Fruit fly (Drosophila melanogaster) whole organism, larva: ENCODE results near the gene CG6041.

Source experiments
- noc ChIP-seq: fragments of 200-800 bp; sonication (Bioruptor generic); optimal IDR thresholded peaks from 3 replicates; lab custom pipeline; 2019; ENCODE audit warnings: missing biosample characterization, mild to moderate bottlenecking, missing genetic modification characterization, moderate library complexity

Gene CG6041

dm6 chrX:5981410-5981809 is 33.5 kb downstream of the CG6041 start:
- no peak for TF ChIP-seq noc

dm6 chrX:5983390-5983789 is 35.4 kb downstream of the CG6041 start:
- no peak for TF ChIP-seq noc

- TF ChIP-seq noc = no peak
Measured at dm6 chrX:5987362-5987761, 39.4 kb downstream of the CG6041 start.

- TF ChIP-seq noc = no peak
Measured at dm6 chrX:5988088-5988987, 40.4 kb downstream of the CG6041 start, which contains the start of gene CG5966. CG5966 (plus strand) TSS chrX:5988791.

- TF ChIP-seq noc = no peak
Measured at dm6 chrX:5989368-5989767, 41.4 kb downstream of the CG6041 start.

dm6 chrX:5992141-5992540 is 44.2 kb downstream of the CG6041 start:
- TF ChIP-seq noc = no peak

dm6 chrX:5992767-5993325 is 44.9 kb downstream of the CG6041 start:
- no peak for TF ChIP-seq noc

- no peak for TF ChIP-seq noc
Measured at dm6 chrX:5995951-5996350, 48.0 kb downstream of the CG6041 start.

dm6 chrX:5997931-5998330 is 50.0 kb downstream of the CG6041 start:
- no peak for TF ChIP-seq noc
